Fruit fly (Drosophila melanogaster): ENCODE data around the gene Oatp33Ea.

Gene Oatp33Ea

DNA sequence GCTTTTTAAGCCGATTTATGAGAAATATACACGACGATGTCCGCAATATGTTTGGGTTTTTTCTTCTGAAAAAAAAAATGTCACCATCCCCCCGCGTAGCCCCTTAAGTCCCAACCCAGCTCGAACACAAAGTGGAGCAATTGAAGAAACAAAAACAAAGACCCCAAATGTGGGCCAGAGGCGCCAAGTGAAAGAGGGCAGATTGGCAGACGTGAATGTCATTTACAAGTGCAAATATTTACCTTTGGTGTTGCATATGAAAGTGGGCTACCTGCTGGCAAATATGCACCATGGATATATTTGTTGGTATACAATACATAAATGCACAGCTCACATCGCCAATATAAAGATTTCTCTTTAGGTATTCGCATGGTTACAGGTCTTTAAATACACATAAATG lies 35.0 kb downstream of the Oatp33Ea start:
- TF ChIP-seq CG1620 (GFP tag; optimal IDR thresholded peaks at IDR 0.05) (no peak), CG7045 (GFP tag; optimal IDR thresholded peaks at IDR 0.05) (no peak), cic (GFP tag; optimal IDR thresholded peaks at IDR 0.05) (no peak), kay (GFP tag; ENCODE audit: borderline replicate concordance) (no peak), toe (GFP tag; optimal IDR thresholded peaks at IDR 0.05) (no peak), pad (GFP tag; optimal IDR thresholded peaks at IDR 0.05) (no peak), CG33017 (tag; optimal IDR thresholded peaks at IDR 0.05) (no peak), bab1 (GFP tag; optimal IDR thresholded peaks at IDR 0.05) (no peak), CG7101 (tag; optimal IDR thresholded peaks at IDR 0.05) (no peak), CG12768 (GFP tag; optimal IDR thresholded peaks at IDR 0.05) (no peak), Crg-1 (GFP tag; optimal IDR thresholded peaks at IDR 0.05) (no peak), CG5204 (GFP tag; optimal IDR thresholded peaks at IDR 0.05) (no peak), tj (GFP tag; optimal IDR thresholded peaks at IDR 0.05) (no peak), cnc (optimal IDR thresholded peaks at IDR 0.05) (no peak), CG11617 (GFP tag; optimal IDR thresholded peaks at IDR 0.05) (no peak)

- TF ChIP-seq CG33017 (tag; optimal IDR thresholded peaks at IDR 0.05) (no peak), CG11617 (GFP tag; optimal IDR thresholded peaks at IDR 0.05) (no peak), bab1 (GFP tag; optimal IDR thresholded peaks at IDR 0.05) (no peak), CG7045 (GFP tag; optimal IDR thresholded peaks at IDR 0.05) (no peak), toe (GFP tag; optimal IDR thresholded peaks at IDR 0.05) (no peak), kay (GFP tag; ENCODE audit: borderline replicate concordance) (peak; percentile 94), CG14711 (tag; optimal IDR thresholded peaks at IDR 0.05) (no peak), cic (GFP tag; optimal IDR thresholded peaks at IDR 0.05) (peak; percentile 51), pad (GFP tag; optimal IDR thresholded peaks at IDR 0.05) (no peak), Mnt (GFP tag; optimal IDR thresholded peaks at IDR 0.05) (no peak), Clk (GFP tag; optimal IDR thresholded peaks at IDR 0.05) (no peak), cnc (optimal IDR thresholded peaks at IDR 0.05) (no peak), tj (GFP tag; optimal IDR thresholded peaks at IDR 0.05) (no peak), CG12768 (GFP tag; optimal IDR thresholded peaks at IDR 0.05) (no peak)
Measured at dm6 chr2L:12404555-12405077, 41.1 kb downstream of the Oatp33Ea start.

DNA sequence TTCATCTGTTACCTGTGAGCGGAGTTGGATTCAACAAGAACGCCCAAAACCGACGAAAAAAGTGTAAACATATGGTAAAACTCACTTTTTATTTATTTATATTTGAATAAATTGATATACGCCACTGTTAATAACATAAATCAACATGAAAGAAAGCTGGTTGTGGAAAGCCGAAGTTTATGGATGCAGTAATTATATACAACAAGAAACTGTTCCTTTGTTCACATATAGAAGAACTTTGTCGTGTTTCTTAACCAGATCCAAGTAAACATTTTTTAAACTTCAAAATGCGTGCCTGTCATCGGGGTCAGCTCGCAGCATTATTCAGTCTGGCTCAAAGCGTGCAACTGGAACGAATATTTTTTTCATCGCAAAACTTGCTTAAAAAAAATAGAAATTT lies 47.8 kb downstream of the Oatp33Ea start, which contains the start of gene Pkd2:
TSS of gene Pkd2 (plus strand) at position 301 of the 400 bp plus-strand sequence.
- TF ChIP-seq CG33017 (tag; optimal IDR thresholded peaks at IDR 0.05) (no peak), kay (GFP tag; ENCODE audit: borderline replicate concordance) (no peak), CG11617 (GFP tag; optimal IDR thresholded peaks at IDR 0.05) (no peak), cnc (optimal IDR thresholded peaks at IDR 0.05) (no peak), pad (GFP tag; optimal IDR thresholded peaks at IDR 0.05) (no peak), tj (GFP tag; optimal IDR thresholded peaks at IDR 0.05) (no peak), Hr96 (GFP tag; optimal IDR thresholded peaks at IDR 0.05) (no peak), toe (GFP tag; optimal IDR thresholded peaks at IDR 0.05) (no peak), CG7101 (tag; optimal IDR thresholded peaks at IDR 0.05) (no peak), CG14711 (tag; optimal IDR thresholded peaks at IDR 0.05) (no peak), CG12768 (GFP tag; optimal IDR thresholded peaks at IDR 0.05) (no peak)

DNA sequence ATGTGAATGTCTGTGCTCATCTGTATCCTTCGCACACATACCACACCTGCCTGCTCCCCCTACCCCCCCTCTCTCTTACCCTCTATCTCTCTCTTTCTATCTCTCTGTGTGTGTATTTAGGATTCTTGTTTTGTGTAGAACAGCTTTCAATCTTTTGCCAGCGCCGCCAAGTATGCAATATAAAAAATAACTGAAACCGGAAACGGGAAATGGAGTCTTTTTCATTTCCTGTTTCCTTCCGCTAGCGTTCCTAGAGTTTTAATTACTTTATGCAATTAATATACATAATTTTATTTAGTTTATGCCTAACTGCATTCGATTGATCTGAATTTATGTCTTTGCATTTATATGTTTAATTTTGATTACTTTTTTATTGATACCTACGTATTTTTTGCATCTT lies 53.3 kb downstream of the Oatp33Ea start:
- no peak for TF ChIP-seq Mnt (GFP tag; optimal IDR thresholded peaks at IDR 0.05)
- TF ChIP-seq Crg-1 (GFP tag; optimal IDR thresholded peaks at IDR 0.05), result no peak
- TF ChIP-seq CG12768 (GFP tag; optimal IDR thresholded peaks at IDR 0.05), result no peak
- no peak for TF ChIP-seq bab1 (GFP tag; optimal IDR thresholded peaks at IDR 0.05)
- no peak for TF ChIP-seq toe (GFP tag; optimal IDR thresholded peaks at IDR 0.05)
- no peak for TF ChIP-seq CG33017 (tag; optimal IDR thresholded peaks at IDR 0.05)
- no peak for TF ChIP-seq CG1620 (GFP tag; optimal IDR thresholded peaks at IDR 0.05)
- TF ChIP-seq cnc (optimal IDR thresholded peaks at IDR 0.05), result no peak
